Worm (Caenorhabditis elegans) whole organism, mixed stage, embryonic: ENCODE results near the gene T03G11.9.

Experiments used
- ceh-39 ChIP-seq: fragments of 150-350 bp; optimal IDR thresholded peaks from 2 replicates; lab custom pipeline; 2014; ENCODE audit warnings: missing biosample characterization, missing genetic modification characterization
- ceh-83 ChIP-seq: fragments of 200-800 bp; sonication (Bioruptor generic); optimal IDR thresholded peaks from 2 replicates; lab custom pipeline; 2018; ENCODE audit warnings: mild to moderate bottlenecking, missing genetic modification characterization, missing compliant biosample characterization
- elt-3 ChIP-seq: fragments of 150-350 bp; optimal IDR thresholded peaks from 2 replicates; lab custom pipeline; 2014; ENCODE audit warnings: missing biosample characterization, missing genetic modification characterization
- hlh-1 ChIP-seq: fragments of 150-350 bp; optimal IDR thresholded peaks from 2 replicates; lab custom pipeline; 2014; ENCODE audit warnings: missing biosample characterization, missing genetic modification reagents, missing genetic modification characterization
- mab-5 ChIP-seq: fragments of 150-350 bp; optimal IDR thresholded peaks from 2 replicates; lab custom pipeline; 2014; ENCODE audit warnings: missing biosample characterization, missing genetic modification characterization
- mep-1 ChIP-seq: fragments of 150-350 bp; optimal IDR thresholded peaks from 2 replicates; lab custom pipeline; 2017; ENCODE audit warnings: missing biosample characterization, missing genetic modification reagents, missing genetic modification characterization, inconsistent platforms
- nhr-2 ChIP-seq: fragments of 150-350 bp; optimal IDR thresholded peaks from 2 replicates; lab custom pipeline; 2014; ENCODE audit warnings: missing biosample characterization, missing genetic modification characterization
- nhr-237 ChIP-seq: fragments of 150-350 bp; optimal IDR thresholded peaks from 2 replicates; lab custom pipeline; 2014; ENCODE audit warnings: missing biosample characterization, missing genetic modification characterization
- snpc-4 ChIP-seq: fragments of 150-350 bp; optimal IDR thresholded peaks from 2 replicates; lab custom pipeline; 2014; ENCODE audit warnings: missing biosample characterization, missing genetic modification characterization
- unc-120 ChIP-seq: sonication (generic microtip); optimal IDR thresholded peaks from 2 replicates; lab custom pipeline; 2017; ENCODE audit warnings: missing genetic modification characterization, missing compliant biosample characterization; ENCODE audit not compliant: poor library complexity, severe bottlenecking
- unc-62 ChIP-seq: fragments of 150-350 bp; optimal IDR thresholded peaks from 2 replicates; lab custom pipeline; 2014; ENCODE audit warnings: missing biosample characterization, missing genetic modification reagents, missing genetic modification characterization
- zip-8 ChIP-seq: fragments of 150-350 bp; optimal IDR thresholded peaks from 2 replicates; lab custom pipeline; 2014; ENCODE audit warnings: missing biosample characterization, missing genetic modification characterization
- ztf-11 ChIP-seq: fragments of 150-350 bp; optimal IDR thresholded peaks from 2 replicates; lab custom pipeline; 2014; ENCODE audit warnings: missing biosample characterization, missing genetic modification characterization

DNA sequence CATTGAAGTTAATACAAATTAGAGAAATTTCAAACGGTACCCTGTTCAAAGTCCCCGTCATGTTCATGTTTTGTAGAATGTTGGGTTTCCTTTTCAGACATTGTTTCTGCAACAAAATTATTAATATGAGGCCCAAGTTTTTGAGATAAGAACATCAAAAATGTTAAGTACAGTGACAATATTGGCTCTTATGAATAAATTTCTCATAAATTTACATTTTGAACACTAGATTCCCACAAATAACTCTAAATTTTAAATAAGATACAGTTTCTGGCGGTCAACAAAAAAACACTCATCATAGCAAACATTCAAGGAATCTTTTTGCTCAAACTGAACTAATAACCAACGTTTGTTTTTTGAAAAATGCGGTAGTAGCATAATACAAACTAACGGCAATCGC is 42.2 kb downstream of the T03G11.9 start, which contains the start of gene H28G03.3:
- no peak for TF ChIP-seq snpc-4 (tag; lab: Kevin White, UChicago)
- TF ChIP-seq unc-62 (GFP tag; lab: Kevin White, UChicago), result no peak
- no peak for TF ChIP-seq ceh-83 (GFP tag; lab: Kevin White, UChicago)
- no peak for TF ChIP-seq ceh-39 (tag; lab: Kevin White, UChicago)
- no peak for TF ChIP-seq hlh-1 (tag; lab: Kevin White, UChicago)
- no peak for TF ChIP-seq elt-3 (tag; lab: Kevin White, UChicago)
- no peak for TF ChIP-seq unc-120
- TF ChIP-seq nhr-237 (tag; lab: Kevin White, UChicago), result no peak
- no peak for TF ChIP-seq mep-1 (tag; lab: Kevin White, UChicago)
- TF ChIP-seq ztf-11 (tag; lab: Kevin White, UChicago), result no peak
- TF ChIP-seq mab-5 (tag; lab: Kevin White, UChicago), result no peak
- no peak for TF ChIP-seq zip-8 (tag; lab: Kevin White, UChicago)
- no peak for TF ChIP-seq nhr-2 (tag; lab: Kevin White, UChicago)
